Fruit fly (Drosophila melanogaster): ENCODE measurements around the gene Csas.

The Csas gene

DNA sequence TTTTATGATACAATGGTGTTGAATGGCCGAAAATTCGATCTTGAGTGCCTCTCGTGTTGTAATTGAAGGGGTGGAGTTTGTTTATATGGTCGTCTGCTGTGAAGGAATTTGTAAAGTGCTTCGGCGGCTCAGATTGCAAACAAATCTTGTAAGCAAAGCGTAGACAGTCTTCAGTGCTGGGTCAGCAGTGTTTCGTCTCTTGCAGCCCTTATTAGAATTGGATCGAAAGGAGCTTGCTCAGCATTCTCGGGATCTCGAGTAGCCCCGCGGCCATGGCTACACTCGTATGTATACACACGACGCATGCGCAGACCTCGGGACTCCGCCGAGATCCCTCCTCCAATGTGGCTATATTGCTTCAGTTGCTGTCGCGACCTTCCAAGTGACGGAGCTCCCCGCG, 10.7 kb downstream of the Csas start:
- TF ChIP-seq CG8301 (tag; optimal IDR thresholded peaks at IDR 0.05) (no peak), CG17806 (tag; optimal IDR thresholded peaks at IDR 0.05) (no peak), fd96Ca (GFP tag; IDR thresholded peaks at IDR 0.05) (no peak), CG13204 (GFP tag; optimal IDR thresholded peaks at IDR 0.05) (no peak), gl (tag; optimal IDR thresholded peaks at IDR 0.05) (no peak), CG15710 (tag; optimal IDR thresholded peaks at IDR 0.05) (no peak), D1 (tag; optimal IDR thresholded peaks at IDR 0.05) (no peak), CG32121 (GFP tag; IDR thresholded peaks at IDR 0.05) (no peak)

dm6 chr3L:19968725-19969598, 19.8 kb downstream of the Csas start:
- peak; percentile 15 for TF ChIP-seq CG14655 (GFP tag; optimal IDR thresholded peaks at IDR 0.05)
- no peak for TF ChIP-seq CG8159 (tag; optimal IDR thresholded peaks at IDR 0.05)

- TF ChIP-seq CG8159 (tag; optimal IDR thresholded peaks at IDR 0.05) (peak; percentile 51), CG4496 (GFP tag; IDR thresholded peaks at IDR 0.05) (0 out of 3 replicates have a peak, but pooled peaks have one; percentile 20), CG8301 (tag; optimal IDR thresholded peaks at IDR 0.05) (peak; percentile 39), gl (tag; optimal IDR thresholded peaks at IDR 0.05) (no peak), CG34367 (tag; optimal IDR thresholded peaks at IDR 0.05) (peak; percentile 41), Pif1B (GFP tag; optimal IDR thresholded peaks at IDR 0.05) (peak; percentile 26), CG32121 (GFP tag; IDR thresholded peaks at IDR 0.05) (no peak), CG12605 (GFP tag; IDR thresholded peaks at IDR 0.05) (peak; percentile 38; the same call in 1 of the 2 replicates), fd96Ca (GFP tag; IDR thresholded peaks at IDR 0.05) (no peak), CG13204 (GFP tag; optimal IDR thresholded peaks at IDR 0.05) (no peak), CG14655 (GFP tag; optimal IDR thresholded peaks at IDR 0.05) (peak; percentile 40), CG15710 (tag; optimal IDR thresholded peaks at IDR 0.05) (peak; percentile 56), D1 (tag; optimal IDR thresholded peaks at IDR 0.05) (no peak), rn (GFP tag; IDR thresholded peaks at IDR 0.05) (no peak), CG17806 (tag; optimal IDR thresholded peaks at IDR 0.05) (no peak)
Measured at dm6 chr3L:19961805-19962204, 27.0 kb downstream of the Csas start.

DNA sequence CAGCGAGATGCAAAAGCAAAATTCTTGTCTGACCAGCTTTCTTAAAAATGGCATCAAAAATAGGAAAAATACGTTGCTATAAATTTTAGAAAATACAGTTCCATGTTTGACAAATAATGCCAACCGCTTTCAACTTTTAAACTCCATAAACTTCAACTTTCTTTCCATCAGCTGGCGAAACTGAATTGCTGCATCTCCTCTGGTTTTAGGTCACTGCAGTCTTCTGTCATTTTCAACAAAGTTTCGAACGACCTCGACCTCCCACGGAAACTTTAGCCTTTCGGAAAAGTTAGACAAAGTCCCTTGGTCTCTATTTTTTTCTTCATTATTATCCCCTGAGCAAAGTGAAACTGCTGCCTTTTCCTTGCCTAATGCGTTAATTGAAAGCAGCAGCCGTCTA, 33.1 kb downstream of the Csas start, which contains the start of gene CG42263:
Gene CG42263, minus strand, starts transcription at position 101 of the 400 bp plus-strand sequence.
- TF ChIP-seq Snoo (tag; optimal IDR thresholded peaks at IDR 0.05) (no peak), CG34367 (tag; optimal IDR thresholded peaks at IDR 0.05) (no peak), CG13204 (GFP tag; optimal IDR thresholded peaks at IDR 0.05) (no peak), CG14655 (GFP tag; optimal IDR thresholded peaks at IDR 0.05) (no peak), fd96Ca (GFP tag; IDR thresholded peaks at IDR 0.05) (no peak), rn (GFP tag; IDR thresholded peaks at IDR 0.05) (no peak), CG9948 (tag; optimal IDR thresholded peaks at IDR 0.05) (no peak), D1 (tag; optimal IDR thresholded peaks at IDR 0.05) (no peak), CG15710 (tag; optimal IDR thresholded peaks at IDR 0.05) (no peak), CG32121 (GFP tag; IDR thresholded peaks at IDR 0.05) (no peak)

DNA sequence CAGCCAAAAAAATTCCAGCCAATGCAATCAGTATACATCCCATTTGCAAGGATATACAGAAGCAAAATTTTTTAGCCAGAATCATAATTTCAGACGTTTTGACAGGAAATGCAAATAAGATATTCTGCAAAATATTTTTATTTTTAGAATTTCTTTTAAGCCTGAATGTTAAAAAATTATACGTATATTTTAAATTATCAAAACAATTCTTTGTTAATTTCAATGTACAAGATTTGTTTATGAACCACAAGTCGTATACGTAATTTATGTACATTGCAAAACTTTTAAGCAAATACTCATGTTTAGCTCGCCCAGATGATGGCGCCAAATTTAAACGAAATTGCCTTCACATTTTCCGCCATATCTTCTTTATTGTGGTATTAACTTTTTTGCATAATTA, 34.4 kb downstream of the Csas start, which contains the start of gene CG42654:
Gene CG42654, minus strand, starts transcription at position 101 of the 400 bp plus-strand sequence.
- TF ChIP-seq CG34367 (tag; optimal IDR thresholded peaks at IDR 0.05) (no peak), CG8301 (tag; optimal IDR thresholded peaks at IDR 0.05) (no peak), Pif1B (GFP tag; optimal IDR thresholded peaks at IDR 0.05) (no peak), CG9948 (tag; optimal IDR thresholded peaks at IDR 0.05) (no peak), CG10348 (GFP tag; IDR thresholded peaks at IDR 0.05) (no peak), D1 (tag; optimal IDR thresholded peaks at IDR 0.05) (no peak), CG8159 (tag; optimal IDR thresholded peaks at IDR 0.05) (no peak), gl (tag; optimal IDR thresholded peaks at IDR 0.05) (no peak), CG15710 (tag; optimal IDR thresholded peaks at IDR 0.05) (no peak), CG12605 (GFP tag; IDR thresholded peaks at IDR 0.05) (no peak), CG13204 (GFP tag; optimal IDR thresholded peaks at IDR 0.05) (no peak), CG32121 (GFP tag; IDR thresholded peaks at IDR 0.05) (no peak), Ets98B (GFP tag; IDR thresholded peaks at IDR 0.05) (no peak), CG14655 (GFP tag; optimal IDR thresholded peaks at IDR 0.05) (no peak), rn (GFP tag; IDR thresholded peaks at IDR 0.05) (no peak), Snoo (tag; optimal IDR thresholded peaks at IDR 0.05) (no peak)

DNA sequence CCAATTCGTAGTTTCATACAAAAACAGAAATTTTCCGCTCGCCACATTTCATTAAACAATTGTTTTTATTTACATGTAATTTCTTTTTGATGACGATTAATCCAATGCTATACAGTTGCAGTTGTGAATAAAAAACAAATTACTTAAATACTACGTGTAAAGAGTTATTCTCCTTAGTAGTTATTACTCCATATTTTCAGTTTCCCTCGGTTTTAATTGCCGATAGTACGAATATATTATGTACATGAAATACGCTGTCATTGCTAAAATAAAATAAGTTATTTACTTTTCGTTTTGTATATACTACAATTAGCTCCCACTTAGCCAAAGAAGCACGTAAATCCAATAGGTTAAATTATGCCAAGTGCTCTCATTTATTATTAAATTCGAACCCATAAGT, 35.2 kb downstream of the Csas start, which contains the start of gene CG42655:
Gene CG42655, minus strand, starts transcription at position 101 of the 400 bp plus-strand sequence.
- no peak for TF ChIP-seq CG10348 (GFP tag; IDR thresholded peaks at IDR 0.05)

DNA sequence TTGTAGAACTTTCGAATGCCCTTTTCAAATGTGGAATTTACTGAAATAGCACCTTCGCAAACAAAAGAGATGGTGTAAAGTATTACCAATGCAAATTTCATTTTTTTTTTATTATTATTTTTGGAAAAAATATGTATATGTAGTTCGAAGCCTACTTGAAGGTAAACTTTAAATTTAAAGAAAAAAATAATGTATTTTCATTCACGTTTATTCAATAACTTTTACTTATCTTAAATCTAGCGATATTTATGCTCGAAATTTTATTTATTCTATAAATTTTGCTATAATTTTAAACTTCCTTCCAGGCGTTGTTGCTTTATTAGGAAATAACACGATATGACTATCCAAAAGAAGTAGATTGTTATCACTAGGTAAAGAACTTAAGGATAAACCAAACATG, 36.1 kb downstream of the Csas start, which contains the start of gene CG33710:
Gene CG33710, minus strand, starts transcription at position 101 of the 400 bp plus-strand sequence.
- TF ChIP-seq Snoo (tag; optimal IDR thresholded peaks at IDR 0.05), result no peak
- TF ChIP-seq CG14655 (GFP tag; optimal IDR thresholded peaks at IDR 0.05), result no peak
- TF ChIP-seq CG4496 (GFP tag; IDR thresholded peaks at IDR 0.05), result no peak
- TF ChIP-seq rn (GFP tag; IDR thresholded peaks at IDR 0.05), result no peak
- TF ChIP-seq CG12605 (GFP tag; IDR thresholded peaks at IDR 0.05), result no peak
- no peak for TF ChIP-seq Pif1A (GFP tag; optimal IDR thresholded peaks at IDR 0.05)
- TF ChIP-seq CG9948 (tag; optimal IDR thresholded peaks at IDR 0.05), result no peak
- TF ChIP-seq Ets98B (GFP tag; IDR thresholded peaks at IDR 0.05), result no peak
- TF ChIP-seq EcR (GFP tag; optimal IDR thresholded peaks at IDR 0.05), result no peak
- TF ChIP-seq D1 (tag; optimal IDR thresholded peaks at IDR 0.05), result no peak
- no peak for TF ChIP-seq gl (tag; optimal IDR thresholded peaks at IDR 0.05)
- TF ChIP-seq CG13204 (GFP tag; optimal IDR thresholded peaks at IDR 0.05), result no peak
- TF ChIP-seq CG8301 (tag; optimal IDR thresholded peaks at IDR 0.05), result no peak
- TF ChIP-seq CG10348 (GFP tag; IDR thresholded peaks at IDR 0.05), result no peak
- no peak for TF ChIP-seq CG17806 (tag; optimal IDR thresholded peaks at IDR 0.05)

Measured in whole organism, pupa.